Fruit fly (Drosophila melanogaster) whole organism, embryonic: ENCODE measurements around the gene Rab40.

ENCODE experiments used
- Abd-B ChIP-seq: fragments of 200-800 bp; sonication (Bioruptor generic); optimal IDR thresholded peaks from 2 replicates; lab custom pipeline; 2018; ENCODE audit warnings: missing biosample characterization, mild to moderate bottlenecking, missing genetic modification characterization, moderate library complexity
- Blimp-1 ChIP-seq: fragments of 200-800 bp; sonication (Bioruptor generic); optimal IDR thresholded peaks from 3 replicates; lab custom pipeline; 2018; ENCODE audit warnings: missing biosample characterization, missing genetic modification characterization, mild to moderate bottlenecking, moderate library complexity, missing genetic modification reagents
- CG10209 ChIP-seq: fragments of 200-800 bp; sonication (Bioruptor generic); optimal IDR thresholded peaks from 3 replicates; lab custom pipeline; 2017; ENCODE audit warnings: missing biosample characterization, mild to moderate bottlenecking, missing genetic modification characterization, missing genetic modification reagents
- CG10654 ChIP-seq: fragments of 200-800 bp; sonication (Bioruptor generic); optimal IDR thresholded peaks from 2 replicates; lab custom pipeline; 2016; ENCODE audit warnings: missing biosample characterization, missing genetic modification characterization
- CG11247 ChIP-seq: fragments of 200-800 bp; sonication (Bioruptor generic); IDR thresholded peaks from 2 replicates; pipeline ENCODE4 v1.3.6; 2022; ENCODE audit warnings: missing biosample characterization, missing genetic modification characterization
- CG12236 ChIP-seq: fragments of 200-800 bp; sonication (Bioruptor generic); optimal IDR thresholded peaks from 2 replicates; lab custom pipeline; 2016; ENCODE audit warnings: missing biosample characterization, missing genetic modification characterization
- CG12942 ChIP-seq: fragments of 200-800 bp; sonication (Bioruptor generic); optimal IDR thresholded peaks from 3 replicates; lab custom pipeline; 2016; ENCODE audit warnings: missing biosample characterization, missing genetic modification characterization
- CG14014 ChIP-seq: fragments of 200-800 bp; sonication (Bioruptor generic); IDR thresholded peaks from 2 replicates; pipeline ENCODE4 v1.3.6; 2022; ENCODE audit warnings: missing biosample characterization, missing genetic modification characterization
- CG14710 ChIP-seq: fragments of 200-800 bp; sonication (Bioruptor generic); optimal IDR thresholded peaks from 3 replicates; lab custom pipeline; 2019; ENCODE audit warnings: missing biosample characterization, mild to moderate bottlenecking, missing genetic modification characterization, moderate library complexity
- CG15269 ChIP-seq: fragments of 200-800 bp; sonication (Bioruptor generic); optimal IDR thresholded peaks from 2 replicates; lab custom pipeline; 2018; ENCODE audit warnings: missing biosample characterization, mild to moderate bottlenecking, missing genetic modification characterization, moderate library complexity
- CG1603 ChIP-seq: fragments of 200-800 bp; sonication (Bioruptor generic); optimal IDR thresholded peaks from 2 replicates; lab custom pipeline; 2019; ENCODE audit warnings: missing biosample characterization, mild to moderate bottlenecking, missing genetic modification characterization, moderate library complexity
- CG16813 ChIP-seq: fragments of 200-800 bp; sonication (Bioruptor generic); IDR thresholded peaks from 3 replicates; pipeline ENCODE4 v1.3.6; 2022; ENCODE audit warnings: missing biosample characterization, missing genetic modification characterization; ENCODE audit not compliant: partially characterized antibody
- CG16863 ChIP-seq: fragments of 200-800 bp; sonication (Bioruptor generic); optimal IDR thresholded peaks from 3 replicates; lab custom pipeline; 2016; ENCODE audit warnings: missing biosample characterization, missing genetic modification characterization
- CG17829 ChIP-seq: fragments of 200-800 bp; optimal IDR thresholded peaks from 2 replicates; lab custom pipeline; 2019; ENCODE audit warnings: missing biosample characterization, mild to moderate bottlenecking, missing genetic modification characterization, moderate library complexity
- CG2712 ChIP-seq: fragments of 200-800 bp; optimal IDR thresholded peaks from 3 replicates; lab custom pipeline; 2019; ENCODE audit warnings: missing biosample characterization, mild to moderate bottlenecking, missing genetic modification characterization, moderate library complexity
- CG34224 ChIP-seq: fragments of 200-800 bp; sonication (Bioruptor generic); IDR thresholded peaks from 3 replicates; pipeline ENCODE4 v1.3.6; 2022; ENCODE audit warnings: missing biosample characterization, missing genetic modification characterization; ENCODE audit not compliant: partially characterized antibody
- CG4730 ChIP-seq: fragments of 200-800 bp; sonication (Bioruptor generic); IDR thresholded peaks from 2 replicates; pipeline ENCODE4 v1.3.6; 2022; ENCODE audit warnings: missing biosample characterization, missing genetic modification characterization
- CG9727 ChIP-seq: fragments of 200-800 bp; sonication (Bioruptor generic); optimal IDR thresholded peaks from 3 replicates; lab custom pipeline; 2017; ENCODE audit warnings: missing biosample characterization, mild to moderate bottlenecking, missing genetic modification characterization
- Dfd ChIP-seq, 2 experiments: fragments of >200 bp; optimal IDR thresholded peaks; 2 replicates each; lab custom pipeline; 2017; ENCODE audit warnings: missing biosample characterization in 2 of 2, missing genetic modification characterization in 2 of 2
- Elba2 ChIP-seq: fragments of 200-800 bp; sonication (Bioruptor generic); optimal IDR thresholded peaks from 3 replicates; lab custom pipeline; 2016; ENCODE audit warnings: missing biosample characterization, missing genetic modification characterization
- Ets97D ChIP-seq: fragments of 200-800 bp; sonication (Bioruptor generic); optimal IDR thresholded peaks from 3 replicates; lab custom pipeline; 2016; ENCODE audit warnings: missing biosample characterization, missing genetic modification characterization
- Gug ChIP-seq: fragments of 200-800 bp; sonication (Bioruptor generic); IDR thresholded peaks from 4 replicates; pipeline ENCODE4 v1.3.6; 2022; ENCODE audit warnings: missing biosample characterization, missing genetic modification characterization
- Lpt ChIP-seq: fragments of >200 bp; optimal IDR thresholded peaks from 2 replicates; lab custom pipeline; 2018; ENCODE audit warnings: missing biosample characterization, missing genetic modification characterization
- Mad ChIP-seq: fragments of 200-800 bp; sonication (Bioruptor generic); optimal IDR thresholded peaks from 2 replicates; lab custom pipeline; 2016; ENCODE audit warnings: missing biosample characterization, missing genetic modification characterization
- Max ChIP-seq: fragments of 200-800 bp; sonication (Bioruptor generic); optimal IDR thresholded peaks from 2 replicates; lab custom pipeline; 2016; ENCODE audit warnings: missing biosample characterization, mild to moderate bottlenecking, missing genetic modification characterization
- Opbp ChIP-seq: fragments of 200-800 bp; sonication (Bioruptor generic); IDR thresholded peaks from 3 replicates; pipeline ENCODE4 v1.3.6; 2022; ENCODE audit warnings: missing biosample characterization, missing genetic modification characterization; ENCODE audit not compliant: partially characterized antibody
- Ravus ChIP-seq: fragments of 200-800 bp; sonication (Bioruptor generic); IDR thresholded peaks from 2 replicates; pipeline ENCODE4 v1.3.6; 2022; ENCODE audit warnings: missing biosample characterization, missing genetic modification characterization
- Sin3A ChIP-seq: fragments of >200 bp; optimal IDR thresholded peaks from 2 replicates; lab custom pipeline; 2018
- Spps ChIP-seq: fragments of 200-800 bp; sonication (Bioruptor generic); optimal IDR thresholded peaks from 2 replicates; lab custom pipeline; 2018; ENCODE audit warnings: missing biosample characterization, mild to moderate bottlenecking, missing genetic modification characterization
- Tbp ChIP-seq: fragments of >200 bp; optimal IDR thresholded peaks from 2 replicates; lab custom pipeline; 2018; ENCODE audit warnings: missing biosample characterization, missing genetic modification characterization
- Vsx1 ChIP-seq: fragments of 200-800 bp; sonication (Bioruptor generic); optimal IDR thresholded peaks from 2 replicates; lab custom pipeline; 2017; ENCODE audit warnings: missing biosample characterization, mild to moderate bottlenecking, missing genetic modification characterization, missing genetic modification reagents
- Xbp1 ChIP-seq: fragments of 200-800 bp; sonication (Bioruptor generic); optimal IDR thresholded peaks from 3 replicates; lab custom pipeline; 2016; ENCODE audit warnings: missing biosample characterization, mild to moderate bottlenecking, missing genetic modification characterization
- amos ChIP-seq: fragments of 200-800 bp; sonication (Bioruptor generic); IDR thresholded peaks from 2 replicates; pipeline ENCODE4 v1.3.6; 2022; ENCODE audit warnings: missing biosample characterization, missing genetic modification characterization; ENCODE audit not compliant: partially characterized antibody
- dati ChIP-seq: fragments of 200-800 bp; sonication (Bioruptor generic); IDR thresholded peaks from 2 replicates; pipeline ENCODE4 v1.3.6; 2022; ENCODE audit warnings: missing biosample characterization, missing genetic modification characterization
- fd102C ChIP-seq: fragments of 200-800 bp; sonication (Bioruptor generic); optimal IDR thresholded peaks from 2 replicates; lab custom pipeline; 2018; ENCODE audit warnings: missing biosample characterization, mild to moderate bottlenecking, missing genetic modification characterization, moderate library complexity
- gce ChIP-seq: fragments of 200-800 bp; sonication (Bioruptor generic); IDR thresholded peaks from 3 replicates; pipeline ENCODE4 v1.3.6; 2022; ENCODE audit warnings: missing biosample characterization, missing genetic modification characterization
- gem ChIP-seq: fragments of 200-800 bp; sonication (Bioruptor generic); optimal IDR thresholded peaks from 2 replicates; lab custom pipeline; 2019; ENCODE audit warnings: missing biosample characterization, mild to moderate bottlenecking, missing genetic modification characterization, moderate library complexity
- org-1 ChIP-seq: fragments of 200-800 bp; sonication (Bioruptor generic); optimal IDR thresholded peaks from 2 replicates; lab custom pipeline; 2017; ENCODE audit warnings: missing biosample characterization, missing genetic modification characterization
- phol ChIP-seq: fragments of 200-800 bp; sonication (Bioruptor generic); optimal IDR thresholded peaks from 3 replicates; lab custom pipeline; 2018; ENCODE audit warnings: missing biosample characterization, mild to moderate bottlenecking, missing genetic modification characterization, moderate library complexity
- pum ChIP-seq: fragments of 200-800 bp; sonication (Bioruptor generic); optimal IDR thresholded peaks from 2 replicates; lab custom pipeline; 2016; ENCODE audit warnings: missing biosample characterization, missing genetic modification characterization
- rib ChIP-seq: fragments of 200-800 bp; sonication (Bioruptor generic); IDR thresholded peaks from 2 replicates; pipeline ENCODE4 v1.3.6; 2022; ENCODE audit warnings: missing biosample characterization, missing genetic modification characterization
- ro ChIP-seq: fragments of 200-800 bp; sonication (Bioruptor generic); IDR thresholded peaks from 2 replicates; pipeline ENCODE4 v1.3.6; 2022; ENCODE audit warnings: missing biosample characterization, missing genetic modification characterization
- sens-2 ChIP-seq: fragments of 200-800 bp; sonication (Bioruptor generic); IDR thresholded peaks from 2 replicates; pipeline ENCODE4 v1.3.6; 2022; ENCODE audit warnings: missing biosample characterization, missing genetic modification characterization
- sima ChIP-seq: fragments of 200-800 bp; sonication (Bioruptor generic); optimal IDR thresholded peaks from 2 replicates; lab custom pipeline; 2016; ENCODE audit warnings: missing biosample characterization, missing genetic modification characterization
- sna ChIP-seq: fragments of 200-800 bp; sonication (Bioruptor generic); IDR thresholded peaks from 2 replicates; pipeline ENCODE4 v1.3.6; 2022; ENCODE audit warnings: missing biosample characterization, missing genetic modification characterization; ENCODE audit not compliant: partially characterized antibody
- sr ChIP-seq: fragments of 200-800 bp; sonication (Bioruptor generic); IDR thresholded peaks from 3 replicates; pipeline ENCODE4 v1.3.6; 2022; ENCODE audit warnings: missing biosample characterization, missing genetic modification characterization
- tio ChIP-seq: fragments of 200-800 bp; sonication (Bioruptor generic); optimal IDR thresholded peaks from 2 replicates; lab custom pipeline; 2017; ENCODE audit warnings: missing biosample characterization, missing genetic modification characterization, inconsistent platforms
- unc-4 ChIP-seq: fragments of 200-800 bp; sonication (Bioruptor generic); IDR thresholded peaks from 2 replicates; pipeline ENCODE4 v1.3.6; 2022; ENCODE audit warnings: missing biosample characterization, missing genetic modification characterization; ENCODE audit not compliant: partially characterized antibody
- usp ChIP-seq: fragments of >200 bp; optimal IDR thresholded peaks from 2 replicates; lab custom pipeline; 2017; ENCODE audit warnings: missing biosample characterization, missing genetic modification characterization
- zf30C ChIP-seq: fragments of 200-800 bp; sonication (Bioruptor generic); optimal IDR thresholded peaks from 3 replicates; lab custom pipeline; 2018; ENCODE audit warnings: missing biosample characterization, mild to moderate bottlenecking, missing genetic modification characterization

The Rab40 gene

DNA sequence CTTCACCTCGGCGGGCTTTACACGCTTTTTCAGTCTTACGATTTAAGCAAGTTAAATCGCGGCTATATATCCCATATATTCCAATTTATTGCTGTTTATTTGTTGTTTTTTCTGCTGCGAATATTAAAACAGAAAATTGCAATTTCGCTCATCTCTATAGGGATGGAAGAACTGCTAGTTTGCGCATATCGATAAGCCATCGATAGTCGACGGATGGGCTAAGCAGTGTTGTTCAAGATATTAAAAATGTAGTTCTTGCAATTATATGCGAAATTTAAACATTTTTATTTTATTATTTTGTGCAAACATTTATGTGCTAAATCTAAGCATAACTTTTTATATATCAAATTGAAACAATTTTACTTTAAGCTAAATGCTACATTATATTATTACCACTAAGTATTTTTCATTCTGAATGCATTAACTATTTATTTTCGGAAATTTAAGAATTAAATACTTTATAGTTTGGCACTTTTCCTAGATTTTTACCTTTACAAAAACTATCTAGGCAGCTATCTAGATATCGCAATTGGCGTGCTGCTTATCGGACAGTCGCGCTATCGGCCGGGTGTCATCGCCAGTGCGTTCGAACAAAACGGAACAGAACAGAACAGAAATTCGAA lies at the start of gene Rab40, which contains the start of gene CG42258 (continued):
- TF ChIP-seq pum (GFP tag; lab: Kevin White, UChicago) (peak; percentile 56), Dfd (GFP tag; optimal IDR thresholded peaks at IDR 0.05; lab: Kevin White, UChicago) (no peak), CG17829 (peak; percentile 44), Opbp (GFP tag; lab: Robert Waterston, UW) (peak; percentile 62), ro (GFP tag; lab: Robert Waterston, UW) (no peak), zf30C (GFP tag; lab: Kevin White, UChicago) (no peak), Spps (tag; lab: Kevin White, UChicago) (no peak), Ravus (GFP tag; lab: Robert Waterston, UW) (no peak), CG2712 (tag; lab: Kevin White, UChicago) (peak; percentile 45), Ets97D (peak; percentile 39), CG15269 (tag; lab: Kevin White, UChicago) (peak; percentile 35), sens-2 (GFP tag; lab: Robert Waterston, UW) (0 out of 2 replicates have a peak, but pooled peaks have one; percentile 37), Vsx1 (no peak), Elba2 (GFP tag; lab: Kevin White, UChicago) (no peak), usp (GFP tag; lab: Kevin White, UChicago) (no peak), phol (peak; percentile 56), CG12236 (no peak), unc-4 (GFP tag; lab: Robert Waterston, UW) (peak; percentile 62; the same call in 1 of the 2 replicates), gce (GFP tag; lab: Robert Waterston, UW) (no peak), Gug (GFP tag; lab: Robert Waterston, UW) (peak; percentile 38; the same call in 1 of the 4 replicates), tio (GFP tag; lab: Kevin White, UChicago) (peak; percentile 54), Max (GFP tag; lab: Kevin White, UChicago) (peak; percentile 16), CG16813 (GFP tag; lab: Robert Waterston, UW) (peak; percentile 73), CG12942 (GFP tag; lab: Kevin White, UChicago) (peak; percentile 14), dati (no peak), CG10654 (GFP tag; lab: Kevin White, UChicago) (peak; percentile 19), CG14014 (GFP tag; lab: Robert Waterston, UW) (peak; percentile 20; the same call in 1 of the 2 replicates), rib (no peak; the same call in 1 of the 2 replicates), sr (GFP tag; lab: Robert Waterston, UW) (no peak), CG14710 (peak; percentile 77), Mad (GFP tag; lab: Kevin White, UChicago) (peak; percentile 9), org-1 (no peak), Lpt (GFP tag; lab: Kevin White, UChicago) (no peak), fd102C (GFP tag; lab: Kevin White, UChicago) (no peak), Tbp (GFP tag; lab: Kevin White, UChicago) (no peak), CG9727 (GFP tag; lab: Kevin White, UChicago) (peak; percentile 63), Sin3A (lab: Kevin White, UChicago) (peak; percentile 75), amos (GFP tag; lab: Robert Waterston, UW) (peak; percentile 53; the same call in 1 of the 2 replicates), CG1603 (peak; percentile 33), CG10209 (GFP tag; lab: Kevin White, UChicago) (peak; percentile 48), sna (peak; percentile 44; the same call in 1 of the 2 replicates), CG11247 (GFP tag; lab: Robert Waterston, UW) (0 out of 2 replicates have a peak, but pooled peaks have one; percentile 12), Xbp1 (GFP tag; lab: Kevin White, UChicago) (peak; percentile 60), CG16863 (GFP tag; lab: Kevin White, UChicago) (peak; percentile 24), CG4730 (peak; percentile 30; the same call in 1 of the 2 replicates), CG34224 (peak; percentile 48), Abd-B (GFP tag; lab: Kevin White, UChicago) (peak; percentile 41), gem (tag; lab: Kevin White, UChicago) (peak; percentile 60), sima (no peak), Blimp-1 (GFP tag; lab: Kevin White, UChicago) (peak; percentile 0)
